Fruit fly (Drosophila melanogaster): ENCODE data around the gene Sf3a1.

DNA sequence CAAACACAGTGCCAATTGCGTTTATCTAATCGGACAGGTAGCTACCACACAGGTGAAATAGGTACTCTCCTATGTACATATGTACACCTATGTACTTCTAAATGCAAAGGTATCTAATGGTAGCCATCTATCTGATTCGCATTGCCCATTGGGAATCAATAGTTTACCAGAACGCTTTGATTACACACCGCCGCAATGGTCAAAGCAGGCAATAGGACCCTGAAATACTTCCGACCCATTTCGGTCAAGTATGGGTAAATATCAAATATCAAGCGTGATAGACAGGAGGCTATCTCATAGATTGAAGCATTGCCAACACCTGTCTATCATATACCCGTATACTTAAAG lies 6.5 kb upstream of the Sf3a1 start:
- TF ChIP-seq fd96Ca (GFP tag; IDR thresholded peaks at IDR 0.05) (no peak), Pif1B (GFP tag; optimal IDR thresholded peaks at IDR 0.05) (no peak), CG12605 (GFP tag; IDR thresholded peaks at IDR 0.05) (no peak), EcR (GFP tag; optimal IDR thresholded peaks at IDR 0.05) (no peak), Snoo (tag; optimal IDR thresholded peaks at IDR 0.05) (no peak), gl (tag; optimal IDR thresholded peaks at IDR 0.05) (no peak), CG9948 (tag; optimal IDR thresholded peaks at IDR 0.05) (no peak), CG34367 (tag; optimal IDR thresholded peaks at IDR 0.05) (no peak), CG8301 (tag; optimal IDR thresholded peaks at IDR 0.05) (no peak), CG10348 (GFP tag; IDR thresholded peaks at IDR 0.05) (no peak)

Data from whole organism, pupa.